Fruit fly (Drosophila melanogaster) whole organism, embryonic: Measurements from ENCODE around the gene CG5608.

Source experiments
- BEAF-32 ChIP-seq: fragments of 200-800 bp; sonication (Bioruptor generic); optimal IDR thresholded peaks from 3 replicates; lab custom pipeline; 2017; ENCODE audit warnings: missing biosample characterization, missing genetic modification characterization, mild to moderate bottlenecking, moderate library complexity, missing genetic modification reagents
- CG10267 ChIP-seq: fragments of 200-800 bp; sonication (Bioruptor generic); optimal IDR thresholded peaks from 2 replicates; lab custom pipeline; 2018; ENCODE audit warnings: missing biosample characterization, mild to moderate bottlenecking, missing genetic modification characterization, moderate library complexity
- CG10274 ChIP-seq: fragments of 200-800 bp; sonication (Bioruptor generic); optimal IDR thresholded peaks from 3 replicates; lab custom pipeline; 2017; ENCODE audit warnings: missing biosample characterization, mild to moderate bottlenecking, missing genetic modification characterization
- CG10543 ChIP-seq: fragments of 200-800 bp; sonication (Bioruptor generic); optimal IDR thresholded peaks from 3 replicates; lab custom pipeline; 2017; ENCODE audit warnings: missing biosample characterization, mild to moderate bottlenecking, missing genetic modification characterization, moderate library complexity
- CG10959 ChIP-seq: fragments of 200-800 bp; sonication (Bioruptor generic); IDR thresholded peaks from 2 replicates; pipeline ENCODE4 v1.3.6; 2022; ENCODE audit warnings: missing biosample characterization, missing genetic modification characterization
- CG11560 ChIP-seq: fragments of 200-800 bp; sonication (Bioruptor generic); IDR thresholded peaks from 3 replicates; pipeline ENCODE4 v1.3.6; 2022; ENCODE audit warnings: missing biosample characterization, missing genetic modification characterization
- CG11695 ChIP-seq: fragments of 200-800 bp; sonication (Bioruptor generic); IDR thresholded peaks from 3 replicates; pipeline ENCODE4 v1.3.6; 2022; ENCODE audit warnings: missing biosample characterization, missing genetic modification characterization
- CG1233 ChIP-seq: fragments of 200-800 bp; sonication (Bioruptor generic); optimal IDR thresholded peaks from 4 replicates; lab custom pipeline; 2018; ENCODE audit warnings: missing biosample characterization, mild to moderate bottlenecking, missing genetic modification characterization
- CG1529 ChIP-seq: fragments of 200-800 bp; sonication (Bioruptor generic); optimal IDR thresholded peaks from 3 replicates; lab custom pipeline; 2018; ENCODE audit warnings: missing biosample characterization, missing genetic modification characterization
- CG15601 ChIP-seq: fragments of 200-800 bp; sonication (Bioruptor generic); optimal IDR thresholded peaks from 3 replicates; lab custom pipeline; 2019; ENCODE audit warnings: missing biosample characterization, mild to moderate bottlenecking, missing genetic modification characterization, moderate library complexity
- CG17612 ChIP-seq: fragments of 200-800 bp; sonication (Bioruptor generic); IDR thresholded peaks from 2 replicates; pipeline ENCODE4 v1.3.6; 2022; ENCODE audit warnings: missing biosample characterization, missing genetic modification characterization
- CG2120 ChIP-seq: fragments of 200-800 bp; sonication (Bioruptor generic); optimal IDR thresholded peaks from 3 replicates; lab custom pipeline; 2016; ENCODE audit warnings: missing biosample characterization, missing genetic modification characterization
- CG2129 ChIP-seq: fragments of 200-800 bp; sonication (Bioruptor generic); IDR thresholded peaks from 2 replicates; pipeline ENCODE4 v1.3.6; 2022; ENCODE audit warnings: missing biosample characterization, missing genetic modification characterization; ENCODE audit not compliant: partially characterized antibody
- CG2199 ChIP-seq: fragments of 200-800 bp; sonication (Bioruptor generic); IDR thresholded peaks from 3 replicates; pipeline ENCODE4 v1.3.6; 2022; ENCODE audit warnings: missing biosample characterization, missing genetic modification characterization
- CG30431 ChIP-seq: fragments of 200-800 bp; sonication (Bioruptor generic); optimal IDR thresholded peaks from 2 replicates; lab custom pipeline; 2017; ENCODE audit warnings: missing biosample characterization, missing genetic modification characterization
- CG3407 ChIP-seq: fragments of 200-800 bp; sonication (Bioruptor generic); optimal IDR thresholded peaks from 2 replicates; lab custom pipeline; 2018; ENCODE audit warnings: missing biosample characterization, mild to moderate bottlenecking, missing genetic modification characterization
- CG42726 ChIP-seq: fragments of 200-800 bp; sonication (Bioruptor generic); IDR thresholded peaks from 2 replicates; pipeline ENCODE4 v1.3.6; 2022; ENCODE audit warnings: missing biosample characterization, missing genetic modification characterization; ENCODE audit not compliant: partially characterized antibody
- CG4360 ChIP-seq: fragments of 200-800 bp; sonication (Bioruptor generic); IDR thresholded peaks from 2 replicates; pipeline ENCODE4 v1.3.6; 2022; ENCODE audit warnings: missing biosample characterization, missing genetic modification characterization
- CG4617 ChIP-seq: fragments of 200-800 bp; sonication (Bioruptor generic); optimal IDR thresholded peaks from 3 replicates; lab custom pipeline; 2016; ENCODE audit warnings: missing biosample characterization, missing genetic modification characterization, borderline replicate concordance
- CG5180 ChIP-seq: fragments of 200-800 bp; sonication (Bioruptor generic); optimal IDR thresholded peaks from 3 replicates; lab custom pipeline; 2017; ENCODE audit warnings: missing biosample characterization, missing genetic modification characterization, mild to moderate bottlenecking, moderate library complexity, missing genetic modification reagents
- CG7963 ChIP-seq: fragments of 200-800 bp; sonication (Bioruptor generic); IDR thresholded peaks from 3 replicates; pipeline ENCODE4 v1.3.6; 2022; ENCODE audit warnings: missing biosample characterization, missing genetic modification characterization; ENCODE audit not compliant: partially characterized antibody
- CG8089 ChIP-seq: fragments of 200-800 bp; sonication (Bioruptor generic); optimal IDR thresholded peaks from 3 replicates; lab custom pipeline; 2016; ENCODE audit warnings: missing biosample characterization, missing genetic modification characterization
- CG8944 ChIP-seq: fragments of 200-800 bp; sonication (Bioruptor generic); optimal IDR thresholded peaks from 3 replicates; lab custom pipeline; 2016; ENCODE audit warnings: missing biosample characterization, missing genetic modification characterization
- CG9797 ChIP-seq: fragments of 200-800 bp; sonication (Bioruptor generic); optimal IDR thresholded peaks from 3 replicates; lab custom pipeline; 2018; ENCODE audit warnings: missing biosample characterization, mild to moderate bottlenecking, missing genetic modification characterization
- Dek ChIP-seq: fragments of 200-800 bp; sonication (Bioruptor generic); optimal IDR thresholded peaks from 3 replicates; lab custom pipeline; 2019; ENCODE audit warnings: missing biosample characterization, mild to moderate bottlenecking, missing genetic modification characterization, moderate library complexity
- Dp ChIP-seq: fragments of 200-800 bp; sonication (Bioruptor generic); optimal IDR thresholded peaks from 2 replicates; lab custom pipeline; 2018; ENCODE audit warnings: missing biosample characterization, mild to moderate bottlenecking, missing genetic modification characterization, moderate library complexity
- HmgZ ChIP-seq: fragments of 200-800 bp; sonication (Bioruptor generic); optimal IDR thresholded peaks from 2 replicates; lab custom pipeline; 2018; ENCODE audit warnings: missing biosample characterization, mild to moderate bottlenecking, missing genetic modification characterization
- Nf-YC ChIP-seq: fragments of 200-800 bp; optimal IDR thresholded peaks from 3 replicates; lab custom pipeline; 2019; ENCODE audit warnings: missing biosample characterization, mild to moderate bottlenecking, missing genetic modification characterization, moderate library complexity
- Opbp ChIP-seq: fragments of 200-800 bp; sonication (Bioruptor generic); IDR thresholded peaks from 3 replicates; pipeline ENCODE4 v1.3.6; 2022; ENCODE audit warnings: missing biosample characterization, missing genetic modification characterization; ENCODE audit not compliant: partially characterized antibody
- Side ChIP-seq: fragments of 200-800 bp; sonication (Bioruptor generic); optimal IDR thresholded peaks from 2 replicates; lab custom pipeline; 2016; ENCODE audit warnings: missing biosample characterization, missing genetic modification characterization
- Stat92E ChIP-seq, 3 experiments: fragments of >200 bp in 2 of 3; fragments of 200-800 bp in 1 of 3; sonication (Bioruptor generic) in 1 of 3; optimal IDR thresholded peaks; 2 replicates each; lab custom pipeline; 2017 to 2019; ENCODE audit warnings: missing biosample characterization in 3 of 3, missing genetic modification characterization in 3 of 3, mild to moderate bottlenecking in 1 of 3, moderate library complexity in 1 of 3
- Tbp ChIP-seq: fragments of >200 bp; optimal IDR thresholded peaks from 2 replicates; lab custom pipeline; 2018; ENCODE audit warnings: missing biosample characterization, missing genetic modification characterization
- Xbp1 ChIP-seq: fragments of 200-800 bp; sonication (Bioruptor generic); optimal IDR thresholded peaks from 3 replicates; lab custom pipeline; 2016; ENCODE audit warnings: missing biosample characterization, mild to moderate bottlenecking, missing genetic modification characterization
- amos ChIP-seq: fragments of 200-800 bp; sonication (Bioruptor generic); IDR thresholded peaks from 2 replicates; pipeline ENCODE4 v1.3.6; 2022; ENCODE audit warnings: missing biosample characterization, missing genetic modification characterization; ENCODE audit not compliant: partially characterized antibody
- ara ChIP-seq: fragments of 200-800 bp; sonication (Bioruptor generic); IDR thresholded peaks from 2 replicates; pipeline ENCODE4 v1.3.6; 2022; ENCODE audit warnings: missing biosample characterization, missing genetic modification characterization
- ato ChIP-seq: fragments of 200-800 bp; sonication (Bioruptor generic); IDR thresholded peaks from 2 replicates; pipeline ENCODE4 v1.3.6; 2022; ENCODE audit warnings: missing biosample characterization, missing genetic modification characterization; ENCODE audit not compliant: partially characterized antibody
- chinmo ChIP-seq: fragments of 200-800 bp; sonication (Bioruptor generic); IDR thresholded peaks from 4 replicates; pipeline ENCODE4 v1.3.6; 2022; ENCODE audit warnings: missing biosample characterization, missing genetic modification characterization; ENCODE audit not compliant: partially characterized antibody
- crc ChIP-seq: fragments of 200-800 bp; sonication (Bioruptor generic); optimal IDR thresholded peaks from 2 replicates; lab custom pipeline; 2016; ENCODE audit warnings: missing biosample characterization, missing genetic modification characterization
- crp ChIP-seq, 2 experiments: fragments of 200-800 bp; sonication (Bioruptor generic); optimal IDR thresholded peaks; 2 replicates in 1 of 2; 3 replicates in 1 of 2; lab custom pipeline; 2017; ENCODE audit warnings: missing biosample characterization in 2 of 2, missing genetic modification characterization in 2 of 2, mild to moderate bottlenecking in 1 of 2, moderate library complexity in 1 of 2
- kni ChIP-seq: fragments of 200-800 bp; sonication (Bioruptor generic); optimal IDR thresholded peaks from 3 replicates; lab custom pipeline; 2017; ENCODE audit warnings: mild to moderate bottlenecking, missing biosample characterization, missing genetic modification reagents, missing genetic modification characterization
- pb ChIP-seq: fragments of 200-800 bp; sonication (Bioruptor generic); optimal IDR thresholded peaks from 3 replicates; lab custom pipeline; 2016; ENCODE audit warnings: missing biosample characterization, missing genetic modification characterization
- pzg ChIP-seq: fragments of 200-800 bp; sonication (Bioruptor generic); optimal IDR thresholded peaks from 3 replicates; lab custom pipeline; 2018; ENCODE audit warnings: missing biosample characterization, mild to moderate bottlenecking, missing genetic modification characterization, moderate library complexity
- sd ChIP-seq: fragments of 200-800 bp; sonication (Bioruptor generic); optimal IDR thresholded peaks from 3 replicates; lab custom pipeline; 2018; ENCODE audit warnings: missing biosample characterization, mild to moderate bottlenecking, missing genetic modification characterization, moderate library complexity
- trem ChIP-seq: fragments of 200-800 bp; optimal IDR thresholded peaks from 3 replicates; lab custom pipeline; 2019; ENCODE audit warnings: missing biosample characterization, mild to moderate bottlenecking, missing genetic modification characterization, moderate library complexity
- vvl ChIP-seq: fragments of 200-800 bp; sonication (Bioruptor generic); IDR thresholded peaks from 2 replicates; pipeline ENCODE4 v1.3.6; 2022; ENCODE audit warnings: missing biosample characterization, missing genetic modification characterization

Gene CG5608

dm6 chr3R:12456370-12456940 is 8.6 kb downstream of the CG5608 start, which contains the start of gene trus (continued):
- peak; percentile 87 for TF ChIP-seq Dp
- TF ChIP-seq CG30431 (GFP tag; lab: Kevin White, UChicago), result no peak
- peak; percentile 39 for TF ChIP-seq trem (tag; lab: Kevin White, UChicago)
- TF ChIP-seq CG10267 (tag; lab: Kevin White, UChicago), result no peak
- peak; percentile 46; the same call in 1 of the 2 replicates for TF ChIP-seq CG42726 (GFP tag; lab: Robert Waterston, UW)
- TF ChIP-seq BEAF-32 (GFP tag; lab: Kevin White, UChicago), result peak; percentile 83
- peak; percentile 50 for TF ChIP-seq CG4617 (GFP tag; lab: Kevin White, UChicago)
- TF ChIP-seq Opbp, result peak; percentile 89
- TF ChIP-seq CG7963 (GFP tag; lab: Robert Waterston, UW), result peak; percentile 62; the same call in 2 of the 3 replicates
- peak; percentile 4 for TF ChIP-seq CG2120 (GFP tag; lab: Kevin White, UChicago)
- TF ChIP-seq CG15601 (tag; lab: Kevin White, UChicago), result peak; percentile 89
- TF ChIP-seq amos (GFP tag; lab: Robert Waterston, UW), result peak; percentile 90
- peak; percentile 89 for TF ChIP-seq ato (GFP tag; lab: Robert Waterston, UW)
- TF ChIP-seq CG11560 (tag; lab: Robert Waterston, UW), result peak; percentile 94
- peak; percentile 70 for TF ChIP-seq pzg

dm6 chr3R:12454492-12454891 is 10.6 kb downstream of the CG5608 start:
- no peak for TF ChIP-seq crp (GFP tag; optimal IDR thresholded peaks at IDR 0.05; lab: Kevin White, UChicago)
- TF ChIP-seq Stat92E (GFP tag; optimal IDR thresholded peaks at IDR 0.05; lab: Kevin White, UChicago), result peak in 1 of 3 experiments; percentile 33
- TF ChIP-seq CG8089, result no peak
- TF ChIP-seq CG17612 (GFP tag; lab: Robert Waterston, UW), result no peak
- TF ChIP-seq CG1233, result no peak
- TF ChIP-seq CG2199 (GFP tag; lab: Robert Waterston, UW), result 0 out of 3 replicates have a peak, but pooled peaks have one; percentile 16
- peak; percentile 7 for TF ChIP-seq Nf-YC
- TF ChIP-seq CG5180 (GFP tag; lab: Kevin White, UChicago), result no peak
- no peak for TF ChIP-seq CG1529 (GFP tag; lab: Kevin White, UChicago)
- TF ChIP-seq ara (GFP tag; lab: Robert Waterston, UW), result no peak
- TF ChIP-seq Side (GFP tag; lab: Kevin White, UChicago), result no peak
- 0 out of 2 replicates have a peak, but pooled peaks have one; percentile 19 for TF ChIP-seq vvl
- TF ChIP-seq CG2129 (GFP tag; lab: Robert Waterston, UW), result no peak
- TF ChIP-seq kni (GFP tag; lab: Kevin White, UChicago), result peak; percentile 90
- no peak for TF ChIP-seq CG11695 (GFP tag; lab: Robert Waterston, UW)
- TF ChIP-seq CG10274, result no peak
- 0 out of 4 replicates have a peak, but pooled peaks have one; percentile 65 for TF ChIP-seq chinmo (GFP tag; lab: Robert Waterston, UW)
- TF ChIP-seq CG3407 (GFP tag; lab: Kevin White, UChicago), result no peak
- no peak for TF ChIP-seq CG10267 (tag; lab: Kevin White, UChicago)
- no peak for TF ChIP-seq CG10959
- TF ChIP-seq, all 482 proteins: peak for 6

- TF ChIP-seq chinmo (GFP tag; lab: Robert Waterston, UW), result peak; percentile 83; the same call in 2 of the 4 replicates
- TF ChIP-seq Tbp (GFP tag; lab: Kevin White, UChicago), result no peak
- TF ChIP-seq Stat92E (GFP tag; optimal IDR thresholded peaks at IDR 0.05; lab: Kevin White, UChicago), result no peak
- peak; percentile 4 for TF ChIP-seq Xbp1 (GFP tag; lab: Kevin White, UChicago)
- no peak for TF ChIP-seq CG10543
- no peak for TF ChIP-seq pb
- TF ChIP-seq CG8944, result no peak
- TF ChIP-seq CG9797 (GFP tag; lab: Kevin White, UChicago), result no peak
- TF ChIP-seq sd (tag; lab: Kevin White, UChicago), result peak; percentile 26
- no peak for TF ChIP-seq crc (GFP tag; lab: Kevin White, UChicago)
- TF ChIP-seq Dek (tag; lab: Kevin White, UChicago), result no peak
- TF ChIP-seq HmgZ (tag; lab: Kevin White, UChicago), result no peak
- peak; percentile 60 for TF ChIP-seq CG4360
These were observed 13.1 kb downstream of the CG5608 start, which contains the start of gene CG5509 for dm6 chr3R:12451888-12452514. Gene CG5509 (plus strand): TSS chr3R:12452464.
